Worm (Caenorhabditis elegans) whole organism, young adult: ENCODE data around the gene srb-11.

Source experiments
- C17E4.6 ChIP-seq: fragments of 200-800 bp; sonication (Bioruptor generic); IDR thresholded peaks from 2 replicates; pipeline ENCODE4 v1.3.6; 2022; ENCODE audit warnings: missing genetic modification reagents, missing genetic modification characterization, missing compliant biosample characterization
- F37B4.10 ChIP-seq: fragments of 200-800 bp; sonication (Bioruptor generic); IDR thresholded peaks from 2 replicates; pipeline ENCODE4 v1.3.6; 2022; ENCODE audit warnings: missing genetic modification characterization, missing compliant biosample characterization
- akir-1 ChIP-seq: fragments of 200-800 bp; sonication (Bioruptor generic); optimal IDR thresholded peaks from 2 replicates; lab custom pipeline; 2018; ENCODE audit warnings: mild to moderate bottlenecking, missing genetic modification characterization, moderate library complexity, missing compliant biosample characterization
- ama-1 ChIP-seq, 3 experiments: fragments of 150-350 bp in 1 of 3; sonication (generic microtip) in 2 of 3; optimal IDR thresholded peaks; 2 replicates each; lab custom pipeline; 2014 to 2018; ENCODE audit warnings: missing biosample characterization in 2 of 3, missing genetic modification characterization in 2 of 3, missing genetic modification reagents in 2 of 3
- ceh-100 ChIP-seq: fragments of 200-800 bp; sonication (Bioruptor generic); IDR thresholded peaks from 2 replicates; pipeline ENCODE4 v1.3.6; 2022; ENCODE audit warnings: missing genetic modification reagents, missing genetic modification characterization, missing compliant biosample characterization
- dpl-1 ChIP-seq: fragments of 150-350 bp; optimal IDR thresholded peaks from 2 replicates; lab custom pipeline; 2014; ENCODE audit warnings: missing biosample characterization, missing genetic modification reagents, missing genetic modification characterization
- gei-17 ChIP-seq: fragments of 200-800 bp; sonication (Bioruptor generic); optimal IDR thresholded peaks from 2 replicates; lab custom pipeline; 2018; ENCODE audit warnings: mild to moderate bottlenecking, missing genetic modification characterization, missing compliant biosample characterization
- lin-35 ChIP-seq, 3 experiments: fragments of 150-350 bp in 2 of 3; sonication (generic microtip) in 1 of 3; optimal IDR thresholded peaks; 2 replicates each; lab custom pipeline; 2014 to 2018; ENCODE audit warnings: missing biosample characterization in 3 of 3, missing genetic modification characterization in 3 of 3, missing genetic modification reagents in 3 of 3
- madf-8 ChIP-seq: fragments of 200-800 bp; sonication (Bioruptor generic); conservative IDR thresholded peaks from 2 replicates; pipeline ENCODE4 v1.3.6; 2022; ENCODE audit warnings: missing genetic modification reagents, missing genetic modification characterization, missing compliant biosample characterization
- nfyb-1 ChIP-seq: fragments of 200-800 bp; sonication (Bioruptor generic); IDR thresholded peaks from 2 replicates; pipeline ENCODE4 v1.3.6; 2022; ENCODE audit warnings: missing genetic modification reagents, missing genetic modification characterization, missing compliant biosample characterization
- snpc-1.3 ChIP-seq: sonication (generic microtip); optimal IDR thresholded peaks from 2 replicates; lab custom pipeline; 2017; ENCODE audit warnings: missing genetic modification characterization, mild to moderate bottlenecking, missing compliant biosample characterization, antibody characterized with exemption, moderate library complexity, missing genotype, missing genetic modification reagents; ENCODE audit not compliant: insufficient read depth
- unc-130 ChIP-seq: sonication (generic microtip); optimal IDR thresholded peaks from 2 replicates; lab custom pipeline; 2016; ENCODE audit warnings: missing genetic modification reagents, missing genetic modification characterization, missing compliant biosample characterization
- unc-62 ChIP-seq: fragments of 150-350 bp; optimal IDR thresholded peaks from 2 replicates; lab custom pipeline; 2014; ENCODE audit warnings: missing biosample characterization, missing genetic modification reagents, missing genetic modification characterization

DNA sequence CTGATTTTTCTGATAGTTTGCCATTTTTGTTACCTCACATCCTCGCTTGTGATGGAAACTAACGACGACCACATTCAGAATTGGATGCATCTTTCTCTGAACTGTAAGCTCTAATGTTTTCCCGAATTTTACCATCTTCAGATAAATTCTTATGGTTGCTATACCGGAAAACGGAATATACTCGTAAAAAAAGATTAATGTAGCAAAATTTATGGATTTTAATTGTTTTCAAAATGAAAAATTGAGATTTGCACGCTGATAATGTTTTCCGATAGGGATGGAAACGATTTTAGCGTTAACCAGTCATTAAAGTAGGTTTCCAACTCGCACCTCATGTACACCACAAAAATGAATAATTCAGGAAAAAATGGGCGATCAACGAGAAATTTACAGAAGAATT lies 42.1 kb downstream of the srb-11 start, which contains the start of gene T26A5.6:
- TF ChIP-seq unc-62 (GFP tag; lab: Kevin White, UChicago) (no peak), dpl-1 (GFP tag; lab: Kevin White, UChicago) (no peak), gei-17 (no peak), snpc-1.3 (tag; lab: Kevin White, UChicago) (no peak), unc-130 (GFP tag; lab: Kevin White, UChicago) (no peak), madf-8 (GFP tag; lab: Robert Waterston, UW) (no peak), nfyb-1 (GFP tag; lab: Robert Waterston, UW) (no peak), F37B4.10 (GFP tag; lab: Robert Waterston, UW) (no peak), ama-1 (optimal IDR thresholded peaks at IDR 0.05; lab: Kevin White, UChicago) (no peak), ama-1 (GFP tag; optimal IDR thresholded peaks at IDR 0.05; lab: Kevin White, UChicago) (no peak), lin-35 (GFP tag; optimal IDR thresholded peaks at IDR 0.05; lab: Kevin White, UChicago) (no peak), ceh-100 (GFP tag; lab: Robert Waterston, UW) (no peak), akir-1 (no peak), C17E4.6 (GFP tag; lab: Robert Waterston, UW) (no peak)
